Worm (Caenorhabditis elegans) whole organism, young adult: Measurements from ENCODE around the gene Y22D7AR.6.
A peak's percentile ranks its signal among the peaks of the same experiment; 100 is the strongest.

Experiments
- B0019.2 ChIP-seq: fragments of 200-800 bp; sonication (Bioruptor generic); conservative IDR thresholded peaks from 2 replicates; pipeline ENCODE4 v1.3.6; 2022; ENCODE audit warnings: missing genetic modification reagents, missing genetic modification characterization, missing compliant biosample characterization
- F10E7.11 ChIP-seq: sonication (generic microtip); optimal IDR thresholded peaks from 2 replicates; lab custom pipeline; 2017; ENCODE audit warnings: mild to moderate bottlenecking, missing genetic modification characterization, moderate library complexity, missing compliant biosample characterization
- F37B4.10 ChIP-seq: fragments of 200-800 bp; sonication (Bioruptor generic); IDR thresholded peaks from 2 replicates; pipeline ENCODE4 v1.3.6; 2022; ENCODE audit warnings: missing genetic modification characterization, missing compliant biosample characterization
- F39B2.1 ChIP-seq: fragments of 200-800 bp; sonication (Bioruptor generic); IDR thresholded peaks from 2 replicates; pipeline ENCODE4 v1.3.6; 2022; ENCODE audit warnings: missing genetic modification reagents, missing genetic modification characterization, missing compliant biosample characterization
- F57C9.4 ChIP-seq: sonication (generic microtip); optimal IDR thresholded peaks from 2 replicates; lab custom pipeline; 2017; ENCODE audit warnings: mild to moderate bottlenecking, missing genetic modification characterization, missing compliant biosample characterization
- T26A5.8 ChIP-seq: sonication (generic microtip); optimal IDR thresholded peaks from 2 replicates; lab custom pipeline; 2016; ENCODE audit warnings: missing genetic modification characterization, missing compliant biosample characterization
- Y79H2A.3 ChIP-seq: fragments of 200-800 bp; sonication (Bioruptor generic); conservative IDR thresholded peaks from 2 replicates; pipeline ENCODE4 v1.3.6; 2022; ENCODE audit warnings: missing genetic modification reagents, missing genetic modification characterization, missing compliant biosample characterization
- Y95B8A.8 ChIP-seq: fragments of 200-800 bp; sonication (Bioruptor generic); IDR thresholded peaks from 2 replicates; pipeline ENCODE4 v1.3.6; 2022; ENCODE audit warnings: missing genetic modification reagents, missing genetic modification characterization, missing compliant biosample characterization
- ZK185.1 ChIP-seq: sonication (generic microtip); optimal IDR thresholded peaks from 2 replicates; lab custom pipeline; 2016; ENCODE audit warnings: mild to moderate bottlenecking, missing genetic modification characterization, missing compliant biosample characterization; ENCODE audit not compliant: poor library complexity, severe bottlenecking
- ama-1 ChIP-seq, 3 experiments: fragments of 150-350 bp in 1 of 3; sonication (generic microtip) in 2 of 3; optimal IDR thresholded peaks; 2 replicates each; lab custom pipeline; 2014 to 2018; ENCODE audit warnings: missing biosample characterization in 2 of 3, missing genetic modification characterization in 2 of 3, missing genetic modification reagents in 2 of 3
- aptf-2 ChIP-seq: fragments of 200-800 bp; sonication (Bioruptor generic); conservative IDR thresholded peaks from 2 replicates; pipeline ENCODE4 v1.3.6; 2022; ENCODE audit warnings: missing genetic modification reagents, missing genetic modification characterization, missing compliant biosample characterization
- attf-5 ChIP-seq: fragments of 200-800 bp; sonication (Bioruptor generic); optimal IDR thresholded peaks from 2 replicates; lab custom pipeline; 2018; ENCODE audit warnings: mild to moderate bottlenecking, missing genetic modification characterization, missing compliant biosample characterization
- cebp-1 ChIP-seq, 2 experiments: fragments of 200-800 bp in 1 of 2; sonication (Bioruptor generic) in 1 of 2; sonication (generic microtip) in 1 of 2; IDR thresholded peaks in 1 of 2; optimal IDR thresholded peaks in 1 of 2; 2 replicates each; pipeline versions ENCODE4 v1.3.6 to Lab custom; 2017 to 2022; ENCODE audit warnings: missing compliant biosample characterization in 2 of 2, missing genetic modification characterization in 2 of 2, mild to moderate bottlenecking in 1 of 2, missing genetic modification reagents in 1 of 2, moderate library complexity in 1 of 2
- cebp-2 ChIP-seq: fragments of 200-800 bp; sonication (Bioruptor generic); IDR thresholded peaks from 2 replicates; pipeline ENCODE4 v1.3.6; 2022; ENCODE audit warnings: missing genetic modification characterization, missing compliant biosample characterization
- chd-7 ChIP-seq: sonication (generic microtip); optimal IDR thresholded peaks from 2 replicates; lab custom pipeline; 2016; ENCODE audit warnings: mild to moderate bottlenecking, missing genetic modification characterization, moderate library complexity, missing compliant biosample characterization
- dpff-1 ChIP-seq: sonication (generic microtip); optimal IDR thresholded peaks from 2 replicates; lab custom pipeline; 2017; ENCODE audit warnings: mild to moderate bottlenecking, missing genetic modification characterization, missing compliant biosample characterization
- efl-1 ChIP-seq: fragments of 150-350 bp; optimal IDR thresholded peaks from 2 replicates; lab custom pipeline; 2014; ENCODE audit warnings: missing biosample characterization, missing genetic modification reagents, missing genetic modification characterization
- egl-44 ChIP-seq: fragments of 200-800 bp; sonication (Bioruptor generic); IDR thresholded peaks from 2 replicates; pipeline ENCODE4 v1.3.6; 2022; ENCODE audit warnings: missing genetic modification reagents, missing genetic modification characterization, missing compliant biosample characterization
- egrh-3 ChIP-seq: fragments of 200-800 bp; sonication (Bioruptor generic); IDR thresholded peaks from 2 replicates; pipeline ENCODE4 v1.3.6; 2022; ENCODE audit warnings: missing genetic modification reagents, missing genetic modification characterization, missing compliant biosample characterization
- gei-17 ChIP-seq: fragments of 200-800 bp; sonication (Bioruptor generic); optimal IDR thresholded peaks from 2 replicates; lab custom pipeline; 2018; ENCODE audit warnings: mild to moderate bottlenecking, missing genetic modification characterization, missing compliant biosample characterization
- hlh-26 ChIP-seq: fragments of 200-800 bp; sonication (Bioruptor generic); conservative IDR thresholded peaks from 2 replicates; pipeline ENCODE4 v1.3.6; 2022; ENCODE audit warnings: missing genetic modification reagents, missing genetic modification characterization, missing compliant biosample characterization
- hmg-20 ChIP-seq: fragments of 200-800 bp; sonication (Bioruptor generic); IDR thresholded peaks from 2 replicates; pipeline ENCODE4 v1.3.6; 2022; ENCODE audit warnings: missing genetic modification reagents, missing genetic modification characterization, missing compliant biosample characterization
- hrde-1 ChIP-seq: sonication (generic microtip); optimal IDR thresholded peaks from 2 replicates; lab custom pipeline; 2016; ENCODE audit warnings: missing genetic modification characterization, mild to moderate bottlenecking, missing compliant biosample characterization, moderate library complexity, missing genotype, missing genetic modification reagents, borderline replicate concordance
- lag-1 ChIP-seq: fragments of 200-800 bp; sonication (Bioruptor generic); IDR thresholded peaks from 2 replicates; pipeline ENCODE4 v1.3.6; 2022; ENCODE audit warnings: missing genetic modification reagents, missing genetic modification characterization, missing compliant biosample characterization
- lin-40 ChIP-seq: sonication (generic microtip); optimal IDR thresholded peaks from 2 replicates; lab custom pipeline; 2016; ENCODE audit warnings: missing genetic modification characterization, mild to moderate bottlenecking, missing compliant biosample characterization, missing genotype, missing genetic modification reagents
- madf-3 ChIP-seq: fragments of 200-800 bp; sonication (Bioruptor generic); IDR thresholded peaks from 2 replicates; pipeline ENCODE4 v1.3.6; 2022; ENCODE audit warnings: missing genetic modification reagents, missing genetic modification characterization, missing compliant biosample characterization
- mcd-1 ChIP-seq: fragments of 200-800 bp; sonication (Bioruptor generic); IDR thresholded peaks from 2 replicates; pipeline ENCODE4 v1.3.6; 2022; ENCODE audit warnings: missing genetic modification reagents, missing genetic modification characterization, missing compliant biosample characterization
- nhr-120 ChIP-seq: fragments of 200-800 bp; sonication (Bioruptor generic); IDR thresholded peaks from 2 replicates; pipeline ENCODE4 v1.3.6; 2022; ENCODE audit warnings: missing genetic modification characterization, missing compliant biosample characterization
- rcor-1 ChIP-seq: fragments of 200-800 bp; sonication (Bioruptor generic); IDR thresholded peaks from 2 replicates; pipeline ENCODE4 v1.3.6; 2022; ENCODE audit warnings: missing genetic modification reagents, missing genetic modification characterization, missing compliant biosample characterization
- repo-1 ChIP-seq: sonication (generic microtip); optimal IDR thresholded peaks from 2 replicates; lab custom pipeline; 2017; ENCODE audit warnings: mild to moderate bottlenecking, missing genetic modification characterization, missing compliant biosample characterization
- sdz-38 ChIP-seq: sonication (generic microtip); optimal IDR thresholded peaks from 2 replicates; lab custom pipeline; 2016; ENCODE audit warnings: missing genotype, missing genetic modification characterization, missing compliant biosample characterization
- sptf-2 ChIP-seq: fragments of 200-800 bp; sonication (Bioruptor generic); optimal IDR thresholded peaks from 2 replicates; lab custom pipeline; 2018; ENCODE audit warnings: mild to moderate bottlenecking, missing genetic modification characterization, missing compliant biosample characterization
- tbx-9 ChIP-seq: sonication (generic microtip); optimal IDR thresholded peaks from 2 replicates; lab custom pipeline; 2016; ENCODE audit warnings: borderline replicate concordance, missing genetic modification characterization, inconsistent platforms, missing compliant biosample characterization
- unc-62 ChIP-seq: fragments of 150-350 bp; optimal IDR thresholded peaks from 2 replicates; lab custom pipeline; 2014; ENCODE audit warnings: missing biosample characterization, missing genetic modification reagents, missing genetic modification characterization
- zfh-2 ChIP-seq: fragments of 200-800 bp; sonication (Bioruptor generic); conservative IDR thresholded peaks from 2 replicates; pipeline ENCODE4 v1.3.6; 2022; ENCODE audit warnings: missing genetic modification reagents, missing genetic modification characterization, missing compliant biosample characterization
- zim-3 ChIP-seq: sonication (generic microtip); optimal IDR thresholded peaks from 2 replicates; lab custom pipeline; 2017; ENCODE audit warnings: mild to moderate bottlenecking, missing genetic modification characterization, moderate library complexity, missing compliant biosample characterization
- ztf-22 ChIP-seq: fragments of 200-800 bp; sonication (Bioruptor generic); optimal IDR thresholded peaks from 2 replicates; lab custom pipeline; 2018; ENCODE audit warnings: mild to moderate bottlenecking, missing genetic modification characterization, moderate library complexity, missing compliant biosample characterization

The Y22D7AR.6 gene

ce11 chrIII:1652181-1652580, 24.3 kb downstream of the Y22D7AR.6 start, which contains the start of gene Y22D7AL.1:
TSS of gene Y22D7AL.1 (plus strand) at chrIII:1652481.
- TF ChIP-seq mcd-1 (no peak), ztf-22 (GFP tag; lab: Kevin White, UChicago) (no peak), aptf-2 (GFP tag; lab: Robert Waterston, UW) (no peak), F37B4.10 (GFP tag; lab: Robert Waterston, UW) (no peak), chd-7 (no peak), hmg-20 (GFP tag; lab: Robert Waterston, UW) (no peak), gei-17 (GFP tag; lab: Kevin White, UChicago) (no peak), unc-62 (GFP tag; lab: Kevin White, UChicago) (no peak), F10E7.11 (tag; lab: Kevin White, UChicago) (no peak), madf-3 (GFP tag; lab: Robert Waterston, UW) (no peak), ZK185.1 (tag; lab: Kevin White, UChicago) (no peak), Y79H2A.3 (no peak), egrh-3 (GFP tag; lab: Robert Waterston, UW) (no peak), nhr-120 (GFP tag; lab: Robert Waterston, UW) (no peak), Y95B8A.8 (no peak), dpff-1 (tag; lab: Kevin White, UChicago) (no peak), rcor-1 (GFP tag; lab: Robert Waterston, UW) (no peak), sdz-38 (tag; lab: Kevin White, UChicago) (no peak), hlh-26 (GFP tag; lab: Robert Waterston, UW) (no peak)

ce11 chrIII:1641163-1641562, 35.4 kb downstream of the Y22D7AR.6 start, which contains the start of gene Y22D7AL.3:
TSS of gene Y22D7AL.3 (plus strand) at chrIII:1641463.
- no peak for TF ChIP-seq B0019.2 (GFP tag; lab: Robert Waterston, UW)
- TF ChIP-seq lin-40: no peak
- TF ChIP-seq nhr-120 (GFP tag; lab: Robert Waterston, UW): no peak
- 0 out of 2 replicates have a peak, but pooled peaks have one; percentile 16 for TF ChIP-seq zfh-2 (GFP tag; lab: Robert Waterston, UW)
- no peak for TF ChIP-seq hlh-26 (GFP tag; lab: Robert Waterston, UW)
- no peak for TF ChIP-seq lag-1
- TF ChIP-seq efl-1 (GFP tag; lab: Kevin White, UChicago): no peak
- 0 out of 2 replicates have a peak, but pooled peaks have one; percentile 66 for TF ChIP-seq cebp-2

ce11 chrIII:1638345-1638744, 38.2 kb downstream of the Y22D7AR.6 start:
- TF ChIP-seq repo-1 (tag; lab: Kevin White, UChicago): no peak
- no peak for TF ChIP-seq attf-5 (GFP tag; lab: Kevin White, UChicago)
- TF ChIP-seq nhr-120 (GFP tag; lab: Robert Waterston, UW): no peak
- TF ChIP-seq tbx-9: no peak
- no peak for TF ChIP-seq aptf-2 (GFP tag; lab: Robert Waterston, UW)
- peak; percentile 65 for TF ChIP-seq zfh-2 (GFP tag; lab: Robert Waterston, UW)
- TF ChIP-seq egrh-3 (GFP tag; lab: Robert Waterston, UW): peak; percentile 20; the same call in 1 of the 2 replicates
- no peak for TF ChIP-seq mcd-1
- TF ChIP-seq ama-1 (optimal IDR thresholded peaks at IDR 0.05; lab: Kevin White, UChicago): no peak
- TF ChIP-seq ama-1 (GFP tag; optimal IDR thresholded peaks at IDR 0.05; lab: Kevin White, UChicago): no peak
- no peak for TF ChIP-seq F39B2.1 (GFP tag; lab: Robert Waterston, UW)
- no peak for TF ChIP-seq hrde-1 (tag; lab: Kevin White, UChicago)
- TF ChIP-seq egl-44 (GFP tag; lab: Robert Waterston, UW): no peak
- no peak for TF ChIP-seq T26A5.8 (tag; lab: Kevin White, UChicago)
- TF ChIP-seq zim-3: no peak
- TF ChIP-seq sptf-2 (GFP tag; lab: Kevin White, UChicago): no peak
- TF ChIP-seq cebp-1 (GFP tag; IDR thresholded peaks at IDR 0.05; lab: Robert Waterston, UW): no peak
- TF ChIP-seq cebp-1 (tag; optimal IDR thresholded peaks at IDR 0.05; lab: Kevin White, UChicago): no peak
- no peak for TF ChIP-seq F57C9.4
